Worm (Caenorhabditis elegans) whole organism, L4 larva: ENCODE results near the gene sqst-3.

Source experiments
- mes-2 ChIP-seq: sonication (generic microtip); optimal IDR thresholded peaks from 2 replicates; lab custom pipeline; 2016; ENCODE audit warnings: missing genotype, mild to moderate bottlenecking, missing genetic modification characterization, missing compliant biosample characterization; ENCODE audit not compliant: poor library complexity, severe bottlenecking
- nhr-237 ChIP-seq: sonication (generic microtip); optimal IDR thresholded peaks from 2 replicates; lab custom pipeline; 2017; ENCODE audit warnings: missing biosample characterization, missing genetic modification characterization
- nhr-28 ChIP-seq: fragments of 150-350 bp; optimal IDR thresholded peaks from 2 replicates; lab custom pipeline; 2014; ENCODE audit warnings: missing biosample characterization, missing genetic modification characterization
- saeg-2 ChIP-seq: fragments of 200-800 bp; sonication (Bioruptor generic); IDR thresholded peaks from 2 replicates; pipeline ENCODE4 v1.3.6; 2022; ENCODE audit warnings: missing genetic modification reagents, missing genetic modification characterization, missing compliant biosample characterization
- unc-62 ChIP-seq, 3 experiments: fragments of 150-350 bp in 1 of 3; sonication (generic microtip); optimal IDR thresholded peaks in 2 of 3; peaks in 1 of 3; 1 replicate in 1 of 3; 2 replicates in 2 of 3; lab custom pipeline; 2014 to 2017; ENCODE audit warnings: missing biosample characterization in 3 of 3, missing genetic modification characterization in 3 of 3, missing genetic modification reagents in 3 of 3, missing genotype in 1 of 3

DNA sequence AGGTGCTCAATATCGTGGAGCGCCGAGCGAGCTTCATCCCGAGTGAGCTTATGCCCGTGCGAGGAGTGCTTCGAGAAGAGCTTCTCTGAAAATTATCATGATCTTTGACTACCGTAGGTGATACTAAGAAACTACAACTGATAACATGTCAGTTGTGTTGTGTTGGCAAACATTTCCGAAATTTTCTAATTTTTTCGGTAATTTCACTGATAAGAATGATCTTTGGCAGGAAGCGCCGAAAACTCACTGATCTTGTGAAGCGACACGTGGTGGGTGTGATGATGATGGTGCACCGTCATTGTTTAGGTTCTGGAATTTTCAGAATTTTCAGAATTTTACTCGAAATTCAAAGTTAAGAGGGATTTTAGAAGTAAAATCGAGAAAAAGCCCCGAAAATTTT, 27.3 kb upstream of the sqst-3 start, which contains the start of gene Y39B6A.1:
- TF ChIP-seq nhr-28 (tag; lab: Kevin White, UChicago) (peak; percentile 62), nhr-237 (tag; lab: Kevin White, UChicago) (no peak), unc-62 (GFP tag; optimal IDR thresholded peaks at IDR 0.05 in 1 of 2; lab: Kevin White, UChicago) (no peak), unc-62 (tag; optimal IDR thresholded peaks at IDR 0.05; lab: Kevin White, UChicago) (no peak), mes-2 (tag; lab: Kevin White, UChicago) (no peak), saeg-2 (GFP tag; lab: Robert Waterston, UW) (no peak)
